Worm (Caenorhabditis elegans) whole organism, L4 larva: ENCODE results near the gene polq-1.

Source experiments
- F37D6.2 ChIP-seq: sonication (generic microtip); optimal IDR thresholded peaks from 2 replicates; lab custom pipeline; 2016; ENCODE audit warnings: mild to moderate bottlenecking, missing genetic modification characterization, missing compliant biosample characterization
- F44E2.7 ChIP-seq: fragments of 200-800 bp; sonication (Bioruptor generic); IDR thresholded peaks from 2 replicates; pipeline ENCODE4 v2.1.2; 2022; ENCODE audit warnings: missing genetic modification characterization, missing compliant biosample characterization
- F49E8.2 ChIP-seq: sonication (generic microtip); optimal IDR thresholded peaks from 2 replicates; lab custom pipeline; 2016; ENCODE audit warnings: missing compliant biosample characterization, mild to moderate bottlenecking, missing genetic modification characterization, borderline replicate concordance
- T26A8.4 ChIP-seq: fragments of 200-800 bp; sonication (Bioruptor generic); IDR thresholded peaks from 2 replicates; pipeline ENCODE4 v1.3.6; 2022; ENCODE audit warnings: missing genetic modification characterization, missing compliant biosample characterization
- Y75B8A.6 ChIP-seq: fragments of 200-800 bp; sonication (Bioruptor generic); IDR thresholded peaks from 2 replicates; pipeline ENCODE4 v1.3.6; 2022; ENCODE audit warnings: missing genetic modification reagents, missing genetic modification characterization, missing compliant biosample characterization
- aha-1 ChIP-seq: fragments of 150-350 bp; peaks from one replicate; lab custom pipeline; 2014; ENCODE audit warnings: missing biosample characterization, missing genetic modification characterization
- attf-4 ChIP-seq: sonication (generic microtip); optimal IDR thresholded peaks from 3 replicates; lab custom pipeline; 2017; ENCODE audit warnings: missing biosample characterization, missing genetic modification characterization
- ceh-32 ChIP-seq: sonication (generic microtip); optimal IDR thresholded peaks from 2 replicates; lab custom pipeline; 2016; ENCODE audit warnings: mild to moderate bottlenecking, missing genetic modification characterization, missing compliant biosample characterization; ENCODE audit not compliant: poor library complexity
- ctbp-1 ChIP-seq: fragments of 200-800 bp; sonication (Bioruptor generic); IDR thresholded peaks from 2 replicates; pipeline ENCODE4 v1.3.6; 2022; ENCODE audit warnings: missing genetic modification reagents, missing genetic modification characterization, missing compliant biosample characterization
- daf-19 ChIP-seq: fragments of 200-800 bp; sonication (Bioruptor generic); conservative IDR thresholded peaks from 2 replicates; pipeline ENCODE4 v1.3.6; 2022; ENCODE audit warnings: missing genetic modification characterization, missing compliant biosample characterization
- daf-8 ChIP-seq: fragments of 200-800 bp; sonication (Bioruptor generic); IDR thresholded peaks from 2 replicates; pipeline ENCODE4 v1.3.6; 2022; ENCODE audit warnings: missing genetic modification characterization, missing compliant biosample characterization
- dmd-6 ChIP-seq: fragments of 200-800 bp; sonication (Bioruptor generic); IDR thresholded peaks from 2 replicates; pipeline ENCODE4 v1.3.6; 2022; ENCODE audit warnings: missing genetic modification reagents, missing genetic modification characterization, missing compliant biosample characterization
- dpl-1 ChIP-seq: fragments of 150-350 bp; optimal IDR thresholded peaks from 2 replicates; lab custom pipeline; 2014; ENCODE audit warnings: missing biosample characterization, missing genetic modification reagents, missing genetic modification characterization
- dve-1 ChIP-seq: sonication (generic microtip); optimal IDR thresholded peaks from 2 replicates; lab custom pipeline; 2017; ENCODE audit warnings: antibody characterized with exemption, mild to moderate bottlenecking, missing genetic modification characterization, missing compliant biosample characterization; ENCODE audit not compliant: insufficient read depth
- egl-43 ChIP-seq: fragments of 200-800 bp; sonication (Bioruptor generic); IDR thresholded peaks from 2 replicates; pipeline ENCODE4 v1.3.6; 2022; ENCODE audit warnings: missing genetic modification reagents, missing genetic modification characterization, missing compliant biosample characterization
- fkh-10 ChIP-seq: fragments of 150-350 bp; optimal IDR thresholded peaks from 2 replicates; lab custom pipeline; 2014; ENCODE audit warnings: missing biosample characterization, missing genetic modification reagents, missing genetic modification characterization
- hif-1 ChIP-seq, 2 experiments: sonication (generic microtip); optimal IDR thresholded peaks; 2 replicates each; lab custom pipeline; 2016 to 2017; ENCODE audit warnings: missing compliant biosample characterization in 2 of 2, missing genetic modification characterization in 2 of 2, missing genetic modification reagents in 2 of 2, missing genotype in 2 of 2, mild to moderate bottlenecking in 1 of 2
- hlh-11 ChIP-seq: fragments of 200-800 bp; sonication (Bioruptor generic); optimal IDR thresholded peaks from 2 replicates; lab custom pipeline; 2018; ENCODE audit warnings: mild to moderate bottlenecking, missing genetic modification characterization, missing compliant biosample characterization
- hlh-30 ChIP-seq: sonication (generic microtip); optimal IDR thresholded peaks from 2 replicates; lab custom pipeline; 2017; ENCODE audit warnings: antibody characterized with exemption, mild to moderate bottlenecking, missing genetic modification characterization, missing compliant biosample characterization; ENCODE audit not compliant: insufficient read depth
- hmg-1.1 ChIP-seq: fragments of 200-800 bp; sonication (Bioruptor generic); IDR thresholded peaks from 2 replicates; pipeline ENCODE4 v1.3.6; 2022; ENCODE audit warnings: missing genetic modification reagents, missing genetic modification characterization, missing compliant biosample characterization
- lim-7 ChIP-seq: fragments of 200-800 bp; sonication (Bioruptor generic); IDR thresholded peaks from 2 replicates; pipeline ENCODE4 v1.3.6; 2022; ENCODE audit warnings: missing genetic modification characterization, missing compliant biosample characterization
- lin-15B ChIP-seq: fragments of 150-350 bp; sonication (generic microtip); optimal IDR thresholded peaks from 3 replicates; lab custom pipeline; 2014; ENCODE audit warnings: missing biosample characterization, missing genetic modification characterization
- lin-38 ChIP-seq: fragments of 200-800 bp; sonication (Bioruptor generic); IDR thresholded peaks from 2 replicates; pipeline ENCODE4 v1.3.6; 2022; ENCODE audit warnings: missing genetic modification reagents, missing genetic modification characterization, missing compliant biosample characterization
- lin-39 ChIP-seq: fragments of 150-350 bp; optimal IDR thresholded peaks from 2 replicates; lab custom pipeline; 2014; ENCODE audit warnings: missing biosample characterization, missing genetic modification reagents, missing genetic modification characterization
- lsy-2 ChIP-seq, 2 experiments: fragments of 150-350 bp in 1 of 2; sonication (generic microtip) in 1 of 2; optimal IDR thresholded peaks; 2 replicates each; lab custom pipeline; 2014 to 2017; ENCODE audit warnings: missing biosample characterization in 2 of 2, missing genetic modification characterization in 2 of 2
- madf-5 ChIP-seq, 2 experiments: fragments of 200-800 bp; sonication (Bioruptor generic); IDR thresholded peaks; 2 replicates each; pipeline ENCODE4 v1.3.6; 2022; ENCODE audit warnings: missing compliant biosample characterization in 2 of 2, missing genetic modification characterization in 2 of 2
- madf-9 ChIP-seq: fragments of 200-800 bp; sonication (Bioruptor generic); conservative IDR thresholded peaks from 2 replicates; pipeline ENCODE4 v1.3.6; 2022; ENCODE audit warnings: missing genetic modification reagents, missing genetic modification characterization, missing compliant biosample characterization
- mdt-29 ChIP-seq: fragments of 200-800 bp; sonication (Bioruptor generic); IDR thresholded peaks from 2 replicates; pipeline ENCODE4 v1.3.6; 2022; ENCODE audit warnings: missing genetic modification reagents, missing genetic modification characterization, missing compliant biosample characterization
- mep-1 ChIP-seq: fragments of 150-350 bp; sonication (generic microtip); optimal IDR thresholded peaks from 3 replicates; lab custom pipeline; 2014; ENCODE audit warnings: missing biosample characterization, missing genetic modification characterization
- mes-2 ChIP-seq: sonication (generic microtip); optimal IDR thresholded peaks from 2 replicates; lab custom pipeline; 2016; ENCODE audit warnings: missing genotype, mild to moderate bottlenecking, missing genetic modification characterization, missing compliant biosample characterization; ENCODE audit not compliant: poor library complexity, severe bottlenecking
- mxl-2 ChIP-seq: fragments of 200-800 bp; sonication (Bioruptor generic); conservative IDR thresholded peaks from 2 replicates; pipeline ENCODE4 v1.3.6; 2022; ENCODE audit warnings: missing genetic modification reagents, missing genetic modification characterization, missing compliant biosample characterization
- nhr-11 ChIP-seq: fragments of 150-350 bp; optimal IDR thresholded peaks from 2 replicates; lab custom pipeline; 2014; ENCODE audit warnings: missing biosample characterization, missing genetic modification characterization
- pha-4 ChIP-seq, 2 experiments: fragments of 150-350 bp in 1 of 2; fragments of 200-800 bp in 1 of 2; sonication (Bioruptor generic) in 1 of 2; IDR thresholded peaks in 1 of 2; optimal IDR thresholded peaks in 1 of 2; 2 replicates each; pipeline versions ENCODE4 v1.3.6 to Lab custom; 2014 to 2022; ENCODE audit warnings: missing genetic modification characterization in 2 of 2, missing genetic modification reagents in 2 of 2, missing biosample characterization in 1 of 2, missing compliant biosample characterization in 1 of 2
- saeg-2 ChIP-seq: fragments of 200-800 bp; sonication (Bioruptor generic); IDR thresholded peaks from 2 replicates; pipeline ENCODE4 v1.3.6; 2022; ENCODE audit warnings: missing genetic modification reagents, missing genetic modification characterization, missing compliant biosample characterization
- set-16 ChIP-seq: fragments of 200-800 bp; sonication (Bioruptor generic); IDR thresholded peaks from 2 replicates; pipeline ENCODE4 v1.3.6; 2022; ENCODE audit warnings: missing genetic modification reagents, missing genetic modification characterization, missing compliant biosample characterization
- snpc-1.2 ChIP-seq: fragments of 200-800 bp; sonication (Bioruptor generic); IDR thresholded peaks from 2 replicates; pipeline ENCODE4 v1.3.6; 2022; ENCODE audit warnings: missing genetic modification reagents, missing genetic modification characterization, missing compliant biosample characterization
- snpc-4 ChIP-seq: fragments of 150-350 bp; optimal IDR thresholded peaks from 2 replicates; lab custom pipeline; 2014; ENCODE audit warnings: missing biosample characterization, missing genetic modification characterization
- spr-1 ChIP-seq: sonication (generic microtip); optimal IDR thresholded peaks from 2 replicates; lab custom pipeline; 2016; ENCODE audit warnings: mild to moderate bottlenecking, missing genetic modification characterization, missing compliant biosample characterization
- tag-97 ChIP-seq: fragments of 200-800 bp; sonication (Bioruptor generic); IDR thresholded peaks from 2 replicates; pipeline ENCODE4 v1.3.6; 2022; ENCODE audit warnings: missing genetic modification characterization, missing compliant biosample characterization
- tra-1 ChIP-seq: fragments of 200-800 bp; sonication (Bioruptor generic); IDR thresholded peaks from 2 replicates; pipeline ENCODE4 v1.3.6; 2022; ENCODE audit warnings: missing genetic modification reagents, missing genetic modification characterization, missing compliant biosample characterization
- unc-62 ChIP-seq, 3 experiments: fragments of 150-350 bp in 1 of 3; sonication (generic microtip); optimal IDR thresholded peaks in 2 of 3; peaks in 1 of 3; 1 replicate in 1 of 3; 2 replicates in 2 of 3; lab custom pipeline; 2014 to 2017; ENCODE audit warnings: missing biosample characterization in 3 of 3, missing genetic modification characterization in 3 of 3, missing genetic modification reagents in 3 of 3, missing genotype in 1 of 3
- zfp-2 ChIP-seq: sonication (generic microtip); optimal IDR thresholded peaks from 2 replicates; lab custom pipeline; 2016; ENCODE audit warnings: mild to moderate bottlenecking, missing genetic modification characterization, missing compliant biosample characterization
- zfp-3 ChIP-seq: fragments of 200-800 bp; sonication (Bioruptor generic); conservative IDR thresholded peaks from 2 replicates; pipeline ENCODE4 v1.3.6; 2022; ENCODE audit warnings: missing genetic modification reagents, missing genetic modification characterization, missing compliant biosample characterization
- zip-2 ChIP-seq: fragments of 150-350 bp; optimal IDR thresholded peaks from 2 replicates; lab custom pipeline; 2014; ENCODE audit warnings: missing biosample characterization, missing genetic modification characterization

Gene polq-1

DNA sequence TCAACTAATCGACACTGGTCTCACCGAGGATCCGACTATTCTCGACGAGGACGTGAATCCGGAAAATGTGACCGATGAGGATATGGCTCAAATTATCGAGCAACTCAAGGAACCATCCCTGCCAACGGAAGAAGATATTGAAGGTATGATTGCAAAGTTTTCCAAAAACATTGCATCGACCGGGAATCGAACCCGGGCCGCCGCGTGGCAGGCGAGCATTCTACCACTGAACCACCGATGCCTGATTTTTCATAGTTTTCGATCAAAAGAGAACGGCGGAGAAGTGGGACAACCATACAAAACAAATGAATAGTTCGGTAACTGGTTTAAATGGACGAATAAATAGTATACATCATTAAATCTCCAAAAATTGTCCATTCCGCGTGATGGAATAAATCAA is 41.1 kb downstream of the polq-1 start (continued):
- peak in 1 of 2 experiments; percentile 67 for TF ChIP-seq unc-62 (GFP tag; optimal IDR thresholded peaks at IDR 0.05 in 1 of 2; lab: Kevin White, UChicago)
- no peak for TF ChIP-seq unc-62 (tag; optimal IDR thresholded peaks at IDR 0.05; lab: Kevin White, UChicago)
- peak; percentile 12 for TF ChIP-seq dve-1 (tag; lab: Kevin White, UChicago)
- TF ChIP-seq ceh-32 = no peak
- 0 out of 2 replicates have a peak, but pooled peaks have one; percentile 40 for TF ChIP-seq F44E2.7 (GFP tag; lab: Robert Waterston, UW)
- TF ChIP-seq tag-97 = no peak
- 0 out of 2 replicates have a peak, but pooled peaks have one; percentile 8 for TF ChIP-seq daf-19 (GFP tag; lab: Robert Waterston, UW)
- TF ChIP-seq madf-9 = no peak
- 0 out of 4 replicates have a peak, but pooled peaks of 1 of the 2 experiments have one; percentile 33 for TF ChIP-seq madf-5 (GFP tag; IDR thresholded peaks at IDR 0.05; lab: Robert Waterston, UW)
- no peak for TF ChIP-seq snpc-4
- peak; percentile 65 for TF ChIP-seq pha-4 (GFP tag; IDR thresholded peaks at IDR 0.05; lab: Robert Waterston, UW)
- TF ChIP-seq pha-4 (tag; optimal IDR thresholded peaks at IDR 0.05; lab: Kevin White, UChicago) = no peak
- TF ChIP-seq egl-43 (GFP tag; lab: Robert Waterston, UW) = peak; percentile 88
- TF ChIP-seq lim-7 = peak; percentile 78
- no peak for TF ChIP-seq zfp-2 (tag; lab: Kevin White, UChicago)
- no peak for TF ChIP-seq set-16 (GFP tag; lab: Robert Waterston, UW)
- TF ChIP-seq mdt-29 (GFP tag; lab: Robert Waterston, UW) = no peak
- peak; percentile 63 for TF ChIP-seq T26A8.4 (GFP tag; lab: Robert Waterston, UW)
- peak; percentile 47 for TF ChIP-seq hlh-30 (tag; lab: Kevin White, UChicago)
- TF ChIP-seq spr-1 (tag; lab: Kevin White, UChicago) = peak; percentile 11
- no peak for TF ChIP-seq aha-1
- TF ChIP-seq mxl-2 = 0 out of 2 replicates have a peak, but pooled peaks have one; percentile 23
- peak; percentile 76 for TF ChIP-seq snpc-1.2
- no peak for TF ChIP-seq attf-4 (tag; lab: Kevin White, UChicago)
- peak; percentile 73; the same call in 1 of the 2 replicates for TF ChIP-seq Y75B8A.6 (GFP tag; lab: Robert Waterston, UW)
- no peak for TF ChIP-seq lin-39 (tag; lab: Kevin White, UChicago)

DNA sequence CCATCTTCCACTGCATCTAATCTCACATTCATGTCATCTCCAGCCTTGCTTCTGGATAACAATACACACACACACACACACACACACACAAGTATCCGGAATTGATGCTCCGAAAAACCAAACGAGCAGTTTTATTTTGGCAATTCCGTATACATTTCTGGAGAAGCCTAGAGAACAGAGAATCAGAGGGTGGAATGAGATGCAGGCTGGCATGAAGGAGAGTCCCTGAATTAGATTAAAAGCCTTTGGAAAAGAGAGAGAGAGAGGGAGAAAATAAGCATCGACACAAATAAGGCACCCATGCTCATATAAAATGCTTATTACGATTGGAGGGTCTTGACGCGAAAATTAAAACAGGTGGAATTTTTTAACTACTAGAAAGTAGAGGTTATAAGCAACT is 42.2 kb downstream of the polq-1 start:
- no peak for TF ChIP-seq egl-43 (GFP tag; lab: Robert Waterston, UW)
- peak in 1 of 2 experiments; percentile 1 for TF ChIP-seq unc-62 (GFP tag; optimal IDR thresholded peaks at IDR 0.05 in 1 of 2; lab: Kevin White, UChicago)
- TF ChIP-seq unc-62 (tag; optimal IDR thresholded peaks at IDR 0.05; lab: Kevin White, UChicago) = no peak
- peak in 1 of 2 experiments; percentile 28 for TF ChIP-seq lsy-2 (tag; optimal IDR thresholded peaks at IDR 0.05; lab: Kevin White, UChicago)
- TF ChIP-seq F49E8.2 (tag; lab: Kevin White, UChicago) = no peak
- TF ChIP-seq daf-8 = no peak
- TF ChIP-seq ctbp-1 (GFP tag; lab: Robert Waterston, UW) = 0 out of 2 replicates have a peak, but pooled peaks have one; percentile 7
- no peak for TF ChIP-seq lin-15B
- TF ChIP-seq aha-1 = peak; percentile 85

- TF ChIP-seq tra-1 (GFP tag; lab: Robert Waterston, UW) (0 out of 2 replicates have a peak, but pooled peaks have one; percentile 11), hlh-30 (tag; lab: Kevin White, UChicago) (peak; percentile 63), hlh-11 (tag; lab: Kevin White, UChicago) (peak; percentile 64), zfp-3 (GFP tag; lab: Robert Waterston, UW) (0 out of 2 replicates have a peak, but pooled peaks have one; percentile 28), nhr-11 (peak; percentile 58), egl-43 (GFP tag; lab: Robert Waterston, UW) (0 out of 2 replicates have a peak, but pooled peaks have one; percentile 29), fkh-10 (peak; percentile 85), dpl-1 (GFP tag; lab: Kevin White, UChicago) (peak; percentile 21), mep-1 (tag; lab: Kevin White, UChicago) (peak; percentile 59), hmg-1.1 (GFP tag; lab: Robert Waterston, UW) (peak; percentile 44; the same call in 1 of the 2 replicates), F37D6.2 (peak; percentile 44), T26A8.4 (GFP tag; lab: Robert Waterston, UW) (no peak), lin-38 (GFP tag; lab: Robert Waterston, UW) (no peak), lsy-2 (tag; optimal IDR thresholded peaks at IDR 0.05; lab: Kevin White, UChicago) (peak; percentile 58 to 66), mes-2 (tag; lab: Kevin White, UChicago) (peak; percentile 20), mxl-2 (no peak), saeg-2 (GFP tag; lab: Robert Waterston, UW) (0 out of 2 replicates have a peak, but pooled peaks have one; percentile 31), aha-1 (peak; percentile 98), dmd-6 (GFP tag; lab: Robert Waterston, UW) (peak; percentile 50), hif-1 (tag; optimal IDR thresholded peaks at IDR 0.05; lab: Kevin White, UChicago) (peak in 1 of 2 experiments; percentile 65), zip-2 (no peak)
Measured at ce11 chrIII:5758519-5759099, 44.4 kb downstream of the polq-1 start.
